Fruit fly (Drosophila melanogaster): Measurements from ENCODE around the gene CG32984.

- TF ChIP-seq OdsH (GFP tag; optimal IDR thresholded peaks at IDR 0.05) (no peak), Hr4 (GFP tag; optimal IDR thresholded peaks at IDR 0.05) (no peak), Hr38 (GFP tag; optimal IDR thresholded peaks at IDR 0.05) (no peak), CG34406 (GFP tag; optimal IDR thresholded peaks at IDR 0.05) (no peak), CG10631 (GFP tag; optimal IDR thresholded peaks at IDR 0.05) (no peak), CG3919 (GFP tag; optimal IDR thresholded peaks at IDR 0.05) (no peak), svp (GFP tag) (no peak), acj6 (GFP tag; optimal IDR thresholded peaks at IDR 0.05) (no peak), CG6808 (GFP tag; optimal IDR thresholded peaks at IDR 0.05) (no peak), eg (GFP tag; IDR thresholded peaks at IDR 0.05) (no peak), CG6276 (GFP tag; optimal IDR thresholded peaks at IDR 0.05) (no peak), Smox (GFP tag; optimal IDR thresholded peaks at IDR 0.05) (no peak), CG9139 (GFP tag; optimal IDR thresholded peaks at IDR 0.05) (no peak), esn (GFP tag; optimal IDR thresholded peaks at IDR 0.05) (no peak)
These were observed 33.5 kb downstream of the CG32984 start, which contains the start of gene Try29F for dm6 chr2L:8998237-8998636.
